Worm (Caenorhabditis elegans) whole organism, midembryonic: ENCODE measurements around the gene F09A5.2.

Experiments used
- T22C8.4 ChIP-seq: fragments of 200-800 bp; sonication (Bioruptor generic); IDR thresholded peaks from 2 replicates; pipeline ENCODE4 v1.3.6; 2022; ENCODE audit warnings: missing genetic modification characterization, missing compliant biosample characterization
- cog-1 ChIP-seq: sonication (generic microtip); optimal IDR thresholded peaks from 2 replicates; lab custom pipeline; 2016; ENCODE audit warnings: missing genetic modification characterization, missing compliant biosample characterization
- flt-1 ChIP-seq: fragments of 200-800 bp; sonication (Bioruptor generic); IDR thresholded peaks from 2 replicates; pipeline ENCODE4 v1.3.6; 2022; ENCODE audit warnings: missing genetic modification characterization, missing compliant biosample characterization
- klf-2 ChIP-seq: fragments of 200-800 bp; sonication (Bioruptor generic); conservative IDR thresholded peaks from 2 replicates; pipeline ENCODE4 v1.3.6; 2022; ENCODE audit warnings: missing genetic modification reagents, missing genetic modification characterization, missing compliant biosample characterization
- med-1 ChIP-seq: sonication (generic microtip); optimal IDR thresholded peaks from 2 replicates; lab custom pipeline; 2017; ENCODE audit warnings: missing genetic modification characterization, mild to moderate bottlenecking, missing compliant biosample characterization, antibody characterized with exemption, missing genetic modification reagents; ENCODE audit not compliant: insufficient read depth
- ref-1 ChIP-seq: fragments of 200-800 bp; sonication (Bioruptor generic); conservative IDR thresholded peaks from 2 replicates; pipeline ENCODE4 v1.3.6; 2022; ENCODE audit warnings: missing genetic modification reagents, missing genetic modification characterization, missing compliant biosample characterization
- tab-1 ChIP-seq: fragments of 200-800 bp; sonication (Bioruptor generic); IDR thresholded peaks from 2 replicates; pipeline ENCODE4 v1.3.6; 2022; ENCODE audit warnings: missing genetic modification characterization, missing compliant biosample characterization
- ztf-23 ChIP-seq: fragments of 200-800 bp; sonication (Bioruptor generic); IDR thresholded peaks from 2 replicates; pipeline ENCODE4 v1.3.6; 2022; ENCODE audit warnings: missing genetic modification reagents, missing genetic modification characterization, missing compliant biosample characterization
- ztf-29 ChIP-seq: fragments of 200-800 bp; sonication (Bioruptor generic); IDR thresholded peaks from 2 replicates; pipeline ENCODE4 v1.3.6; 2022; ENCODE audit warnings: missing genetic modification reagents, missing genetic modification characterization, missing compliant biosample characterization

Gene F09A5.2

DNA sequence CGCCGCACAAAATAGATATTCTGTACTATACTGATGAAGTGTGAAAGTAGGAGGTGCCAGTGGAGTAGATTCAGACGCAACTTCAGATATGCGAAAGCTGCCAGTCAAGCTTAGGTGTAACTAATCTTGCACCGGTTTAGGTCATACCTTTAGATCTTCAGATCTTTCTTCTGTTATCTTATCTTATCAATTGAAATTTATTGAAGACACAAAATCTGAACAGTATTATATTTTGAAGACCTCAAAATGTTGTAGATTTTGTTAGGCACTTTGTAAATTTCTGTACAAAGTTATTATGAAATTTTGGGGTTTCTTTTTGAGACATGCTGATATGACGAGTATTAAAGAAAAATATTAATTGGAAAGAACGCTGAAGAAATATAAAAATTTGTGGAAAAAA lies 22.2 kb upstream of the F09A5.2 start:
- TF ChIP-seq ztf-23 (GFP tag; lab: Robert Waterston, UW) (no peak), ref-1 (GFP tag; lab: Robert Waterston, UW) (no peak), cog-1 (tag; lab: Kevin White, UChicago) (no peak), klf-2 (GFP tag; lab: Robert Waterston, UW) (no peak), T22C8.4 (GFP tag; lab: Robert Waterston, UW) (no peak), ztf-29 (GFP tag; lab: Robert Waterston, UW) (no peak), flt-1 (GFP tag; lab: Robert Waterston, UW) (no peak)

DNA sequence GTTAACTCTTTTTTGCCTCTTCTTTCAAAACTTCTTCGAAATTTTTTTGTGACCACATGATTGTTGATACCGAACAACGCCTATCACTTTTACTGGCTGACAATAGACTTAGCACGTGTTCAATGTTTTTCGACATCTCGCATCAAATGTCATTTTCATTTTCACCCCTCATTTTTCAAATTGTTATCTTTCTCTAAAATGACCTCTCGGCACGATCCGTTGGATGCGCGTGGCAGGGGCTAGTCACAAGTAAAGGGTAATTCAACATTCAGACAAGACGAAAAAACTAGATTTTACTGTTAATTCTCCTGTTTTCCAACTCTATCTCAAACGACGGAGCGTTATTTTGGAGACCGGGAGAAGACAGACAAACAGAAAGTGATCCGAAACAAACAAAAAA lies 21.4 kb upstream of the F09A5.2 start, which contains the start of gene F17H10.2:
Gene F17H10.2, plus strand, starts transcription at position 316 of the 400 bp plus-strand sequence.
- no peak for TF ChIP-seq ref-1 (GFP tag; lab: Robert Waterston, UW)

DNA sequence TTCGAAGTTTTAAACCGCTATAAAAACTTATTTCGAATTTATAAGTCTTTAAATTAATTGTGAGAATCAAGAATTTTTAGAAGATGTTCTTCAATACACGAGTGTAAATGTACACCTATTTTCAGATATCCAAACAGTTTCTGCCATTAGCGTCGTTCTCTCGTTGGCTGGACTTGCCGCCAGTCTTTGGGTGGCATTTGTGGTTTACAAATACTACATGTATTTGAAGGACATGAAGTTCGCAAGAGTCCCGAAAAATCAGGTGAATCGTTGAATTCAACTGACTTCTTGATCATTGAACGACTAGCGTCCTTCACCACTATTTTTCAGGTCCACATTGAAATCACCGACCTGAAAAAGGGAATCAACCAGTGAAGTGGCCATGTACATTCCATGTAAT lies 19.2 kb upstream of the F09A5.2 start:
- no peak for TF ChIP-seq ztf-23 (GFP tag; lab: Robert Waterston, UW)
- TF ChIP-seq med-1 (GFP tag; lab: Kevin White, UChicago): no peak
- TF ChIP-seq ref-1 (GFP tag; lab: Robert Waterston, UW): no peak
- TF ChIP-seq klf-2 (GFP tag; lab: Robert Waterston, UW): no peak
- TF ChIP-seq ztf-29 (GFP tag; lab: Robert Waterston, UW): no peak
- no peak for TF ChIP-seq cog-1 (tag; lab: Kevin White, UChicago)
- TF ChIP-seq T22C8.4 (GFP tag; lab: Robert Waterston, UW): no peak
- TF ChIP-seq tab-1 (GFP tag; lab: Robert Waterston, UW): no peak
- no peak for TF ChIP-seq flt-1 (GFP tag; lab: Robert Waterston, UW)

DNA sequence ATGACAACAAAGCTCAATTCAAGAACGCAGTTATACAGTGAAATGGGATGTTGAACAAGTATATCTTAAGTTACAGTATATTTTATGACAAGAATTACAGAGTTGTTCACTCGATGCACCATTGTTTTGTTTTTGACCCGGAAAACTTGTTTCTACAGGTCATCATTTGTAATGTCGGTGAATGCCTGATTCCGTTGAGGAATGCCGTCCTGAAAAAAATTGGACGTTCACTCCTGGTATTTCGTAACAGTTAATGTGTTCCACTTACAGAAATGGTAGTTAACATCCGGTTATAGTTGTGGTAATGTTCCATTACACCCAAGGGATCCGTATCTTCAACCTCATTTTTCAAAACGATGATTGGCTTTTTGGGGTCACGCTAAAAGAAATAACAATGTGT lies 18.5 kb upstream of the F09A5.2 start:
- no peak for TF ChIP-seq tab-1 (GFP tag; lab: Robert Waterston, UW)
- TF ChIP-seq T22C8.4 (GFP tag; lab: Robert Waterston, UW): no peak

DNA sequence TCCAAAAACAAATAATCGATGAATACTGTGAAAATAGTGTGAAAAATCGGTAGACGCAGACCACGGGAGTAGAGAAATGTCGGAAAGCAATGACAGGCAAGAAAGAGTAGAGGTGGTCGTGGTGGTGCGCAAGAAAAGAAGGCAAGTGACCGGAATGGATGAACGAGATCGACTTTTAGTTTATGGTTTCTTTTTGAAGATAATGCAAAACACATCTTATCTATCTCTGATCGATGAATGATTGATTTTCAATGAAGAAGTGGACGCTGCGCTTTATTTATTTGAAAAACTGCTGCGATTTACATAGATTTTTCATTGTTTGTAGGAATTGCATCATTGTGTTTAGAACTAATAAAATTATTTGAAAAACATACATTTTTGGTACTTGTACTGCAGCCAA lies 15.0 kb upstream of the F09A5.2 start:
- TF ChIP-seq T22C8.4 (GFP tag; lab: Robert Waterston, UW) (peak; percentile 42; the same call in 1 of the 2 replicates), klf-2 (GFP tag; lab: Robert Waterston, UW) (no peak)

DNA sequence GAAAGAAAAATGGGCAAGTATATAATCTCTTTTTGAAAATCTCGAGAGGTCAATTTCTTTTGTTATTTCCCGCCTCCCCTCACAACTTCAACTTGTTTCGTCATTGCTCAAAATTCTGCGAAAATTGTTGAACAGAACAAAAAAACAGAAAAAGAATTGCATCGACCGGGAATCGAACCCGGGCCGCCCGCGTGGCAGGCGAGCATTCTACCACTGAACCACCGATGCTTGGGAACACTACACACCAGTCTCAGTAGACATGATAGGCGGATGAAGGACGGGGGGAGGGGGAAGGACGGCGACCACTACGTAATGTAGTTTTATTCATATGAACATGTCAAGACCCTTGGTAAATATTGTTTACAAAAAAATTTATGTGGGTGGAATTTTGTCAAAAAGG lies 13.8 kb upstream of the F09A5.2 start:
- TF ChIP-seq ztf-23 (GFP tag; lab: Robert Waterston, UW) (peak; percentile 96), klf-2 (GFP tag; lab: Robert Waterston, UW) (peak; percentile 97), med-1 (GFP tag; lab: Kevin White, UChicago) (peak; percentile 75), ztf-29 (GFP tag; lab: Robert Waterston, UW) (peak; percentile 94), T22C8.4 (GFP tag; lab: Robert Waterston, UW) (peak; percentile 97), ref-1 (GFP tag; lab: Robert Waterston, UW) (peak; percentile 97), tab-1 (GFP tag; lab: Robert Waterston, UW) (peak; percentile 99), cog-1 (tag; lab: Kevin White, UChicago) (peak; percentile 56), flt-1 (GFP tag; lab: Robert Waterston, UW) (peak; percentile 99)

DNA sequence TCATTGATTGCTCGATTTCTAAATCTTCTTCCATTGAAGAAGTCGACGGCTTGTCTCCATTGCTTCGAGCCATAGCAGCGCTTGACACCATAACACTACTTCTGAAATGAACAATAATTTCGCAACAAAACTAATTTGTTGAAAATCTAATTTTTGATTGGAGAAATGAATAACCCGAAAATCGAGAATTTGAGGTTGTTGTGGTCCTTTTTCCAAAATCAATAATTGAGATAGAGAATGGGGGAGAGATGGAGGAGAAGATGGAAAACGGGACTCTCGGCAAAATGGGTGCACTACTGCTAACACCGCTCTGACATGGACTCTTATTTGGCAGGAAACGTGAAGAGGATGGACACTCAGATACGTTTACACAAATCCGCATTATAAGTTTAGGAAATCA lies 12.7 kb upstream of the F09A5.2 start, which contains the start of gene snx-17:
Gene snx-17, minus strand, starts transcription at position 101 of the 400 bp plus-strand sequence.
- no peak for TF ChIP-seq flt-1 (GFP tag; lab: Robert Waterston, UW)
- TF ChIP-seq klf-2 (GFP tag; lab: Robert Waterston, UW): no peak
- TF ChIP-seq med-1 (GFP tag; lab: Kevin White, UChicago): no peak
- TF ChIP-seq T22C8.4 (GFP tag; lab: Robert Waterston, UW): no peak
- TF ChIP-seq cog-1 (tag; lab: Kevin White, UChicago): no peak
- no peak for TF ChIP-seq ztf-29 (GFP tag; lab: Robert Waterston, UW)
- TF ChIP-seq ref-1 (GFP tag; lab: Robert Waterston, UW): no peak
- TF ChIP-seq tab-1 (GFP tag; lab: Robert Waterston, UW): no peak
- no peak for TF ChIP-seq ztf-23 (GFP tag; lab: Robert Waterston, UW)

DNA sequence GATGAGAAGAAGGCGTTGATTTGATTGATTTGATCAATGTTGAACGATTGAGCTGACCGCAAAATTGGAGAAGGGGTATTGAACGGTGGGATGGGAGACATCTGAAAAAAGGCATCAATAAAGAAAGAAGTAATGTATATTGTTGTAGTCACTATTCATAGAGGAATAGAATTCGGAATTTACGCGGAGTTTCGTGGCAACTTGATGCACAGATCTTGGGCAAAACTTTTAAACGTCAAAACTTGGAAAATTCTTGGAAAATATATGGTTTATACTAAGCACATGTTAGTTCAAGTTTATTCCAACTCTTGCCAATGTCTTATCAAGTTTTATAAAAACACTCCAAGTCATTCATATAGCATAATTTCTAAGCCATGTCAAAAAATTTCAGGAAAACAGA lies 8.5 kb upstream of the F09A5.2 start, which contains the start of gene F17H10.4:
Gene F17H10.4, minus strand, starts transcription at position 101 of the 400 bp plus-strand sequence.
- TF ChIP-seq ref-1 (GFP tag; lab: Robert Waterston, UW) (no peak), cog-1 (tag; lab: Kevin White, UChicago) (no peak), ztf-23 (GFP tag; lab: Robert Waterston, UW) (no peak), klf-2 (GFP tag; lab: Robert Waterston, UW) (no peak), flt-1 (GFP tag; lab: Robert Waterston, UW) (no peak), med-1 (GFP tag; lab: Kevin White, UChicago) (no peak), T22C8.4 (GFP tag; lab: Robert Waterston, UW) (no peak), tab-1 (GFP tag; lab: Robert Waterston, UW) (no peak), ztf-29 (GFP tag; lab: Robert Waterston, UW) (no peak)

DNA sequence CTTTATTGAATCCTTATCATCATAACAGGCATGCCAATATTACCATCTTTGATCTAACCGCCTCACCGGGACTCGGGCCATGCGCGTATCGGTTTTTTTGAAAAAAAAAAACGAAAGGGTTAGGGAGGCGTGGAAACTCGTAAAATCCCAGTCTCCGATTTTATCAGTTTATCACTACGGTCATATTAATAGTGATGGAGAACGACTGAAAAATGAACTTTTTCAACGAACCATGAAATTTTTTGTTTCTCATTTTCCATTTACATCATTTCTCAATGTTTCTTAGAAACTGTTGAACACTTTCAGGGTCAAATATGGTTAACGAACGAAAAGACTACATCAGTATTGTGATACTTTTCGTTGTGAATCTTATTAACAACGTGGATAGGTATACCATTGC lies 5.0 kb upstream of the F09A5.2 start, which contains the start of gene spin-3:
Gene spin-3, plus strand, starts transcription at position 301 of the 400 bp plus-strand sequence.
- no peak for TF ChIP-seq ztf-23 (GFP tag; lab: Robert Waterston, UW)
- no peak for TF ChIP-seq tab-1 (GFP tag; lab: Robert Waterston, UW)
- no peak for TF ChIP-seq cog-1 (tag; lab: Kevin White, UChicago)
- TF ChIP-seq ref-1 (GFP tag; lab: Robert Waterston, UW): no peak
- TF ChIP-seq klf-2 (GFP tag; lab: Robert Waterston, UW): no peak
- TF ChIP-seq T22C8.4 (GFP tag; lab: Robert Waterston, UW): no peak
- no peak for TF ChIP-seq flt-1 (GFP tag; lab: Robert Waterston, UW)
- TF ChIP-seq med-1 (GFP tag; lab: Kevin White, UChicago): no peak
- no peak for TF ChIP-seq ztf-29 (GFP tag; lab: Robert Waterston, UW)

DNA sequence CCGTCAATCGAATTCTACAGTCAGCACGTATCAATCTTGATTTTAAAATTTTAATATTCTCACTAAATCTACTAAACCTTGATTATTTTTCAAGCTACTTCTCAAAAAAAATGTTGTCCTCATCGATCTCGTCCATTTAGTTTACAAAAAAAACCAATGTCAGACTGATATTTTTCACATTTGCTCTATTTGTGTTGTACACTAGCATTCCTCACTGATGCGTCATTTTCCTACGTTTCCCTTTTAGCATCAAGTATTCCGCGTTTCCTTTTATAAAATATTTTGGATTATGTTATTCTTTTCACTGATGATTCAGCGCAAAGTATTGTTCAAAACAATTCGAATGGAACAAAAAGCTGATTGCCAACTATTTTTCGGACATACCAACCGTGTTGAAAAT lies 4.6 kb downstream of the F09A5.2 start, which contains the start of gene ttr-34:
Gene ttr-34, plus strand, starts transcription at position 301 of the 400 bp plus-strand sequence.
- TF ChIP-seq cog-1 (tag; lab: Kevin White, UChicago) (no peak), tab-1 (GFP tag; lab: Robert Waterston, UW) (no peak), ztf-23 (GFP tag; lab: Robert Waterston, UW) (no peak), med-1 (GFP tag; lab: Kevin White, UChicago) (no peak), flt-1 (GFP tag; lab: Robert Waterston, UW) (no peak), ztf-29 (GFP tag; lab: Robert Waterston, UW) (no peak), T22C8.4 (GFP tag; lab: Robert Waterston, UW) (no peak), ref-1 (GFP tag; lab: Robert Waterston, UW) (no peak), klf-2 (GFP tag; lab: Robert Waterston, UW) (no peak)
